Worm (Caenorhabditis elegans) whole organism, mixed stage, embryonic: ENCODE data around the gene srw-57.

Experiments
- blmp-1 ChIP-seq: fragments of 150-350 bp; optimal IDR thresholded peaks from 2 replicates; lab custom pipeline; 2014; ENCODE audit warnings: missing biosample characterization, missing genetic modification characterization
- ceh-39 ChIP-seq: fragments of 150-350 bp; optimal IDR thresholded peaks from 2 replicates; lab custom pipeline; 2014; ENCODE audit warnings: missing biosample characterization, missing genetic modification characterization
- ces-1 ChIP-seq: fragments of 150-350 bp; optimal IDR thresholded peaks from 2 replicates; lab custom pipeline; 2014; ENCODE audit warnings: missing biosample characterization, missing genetic modification reagents, missing genetic modification characterization
- hlh-1 ChIP-seq: fragments of 150-350 bp; optimal IDR thresholded peaks from 2 replicates; lab custom pipeline; 2014; ENCODE audit warnings: missing biosample characterization, missing genetic modification reagents, missing genetic modification characterization
- lsy-2 ChIP-seq: fragments of 150-350 bp; optimal IDR thresholded peaks from 2 replicates; lab custom pipeline; 2014; ENCODE audit warnings: missing biosample characterization, missing genetic modification characterization
- mab-5 ChIP-seq: fragments of 150-350 bp; optimal IDR thresholded peaks from 2 replicates; lab custom pipeline; 2014; ENCODE audit warnings: missing biosample characterization, missing genetic modification characterization
- nhr-12 ChIP-seq: fragments of 150-350 bp; optimal IDR thresholded peaks from 2 replicates; lab custom pipeline; 2014; ENCODE audit warnings: missing biosample characterization, missing genetic modification characterization
- nhr-28 ChIP-seq: fragments of 150-350 bp; optimal IDR thresholded peaks from 2 replicates; lab custom pipeline; 2014; ENCODE audit warnings: missing biosample characterization, missing genetic modification characterization
- nhr-76 ChIP-seq: sonication (generic microtip); optimal IDR thresholded peaks from 2 replicates; lab custom pipeline; 2017; ENCODE audit warnings: missing biosample characterization, missing genetic modification characterization
- unc-62 ChIP-seq: fragments of 150-350 bp; optimal IDR thresholded peaks from 2 replicates; lab custom pipeline; 2014; ENCODE audit warnings: missing biosample characterization, missing genetic modification reagents, missing genetic modification characterization

DNA sequence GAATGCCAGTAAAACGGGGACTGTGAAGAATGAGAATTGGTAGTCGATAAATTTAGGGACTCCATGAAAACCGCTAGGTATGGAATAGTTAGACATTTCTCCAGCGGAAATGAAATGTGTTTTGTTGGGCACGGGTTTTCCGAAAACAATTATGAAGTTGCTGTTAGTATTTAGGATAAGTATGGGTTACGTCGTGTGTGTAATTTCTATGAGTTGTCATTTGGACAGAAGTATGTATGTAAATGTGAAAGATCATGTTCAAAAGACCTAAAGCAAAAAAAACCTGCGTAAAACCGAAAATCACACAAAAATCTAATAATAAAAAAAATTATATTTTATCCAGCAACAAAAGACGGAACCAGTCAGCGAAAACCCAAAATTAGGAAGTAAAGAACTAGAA is 17.7 kb upstream of the srw-57 start, which contains the start of gene sru-23:
- no peak for TF ChIP-seq ceh-39 (tag; lab: Kevin White, UChicago)
- no peak for TF ChIP-seq lsy-2 (tag; lab: Kevin White, UChicago)
- no peak for TF ChIP-seq unc-62 (GFP tag; lab: Kevin White, UChicago)
- TF ChIP-seq blmp-1, result no peak
- TF ChIP-seq nhr-28, result no peak
- TF ChIP-seq hlh-1 (tag; lab: Kevin White, UChicago), result no peak
- TF ChIP-seq mab-5 (tag; lab: Kevin White, UChicago), result no peak
- no peak for TF ChIP-seq ces-1 (GFP tag; lab: Kevin White, UChicago)
- no peak for TF ChIP-seq nhr-12 (tag; lab: Kevin White, UChicago)
- no peak for TF ChIP-seq nhr-76 (tag; lab: Kevin White, UChicago)
